Worm (Caenorhabditis elegans) whole organism, L1 larva: ENCODE measurements around the gene ZK593.2.

Experiments used
- C04F5.9 ChIP-seq: sonication (generic microtip); optimal IDR thresholded peaks from 2 replicates; lab custom pipeline; 2016; ENCODE audit warnings: missing genetic modification characterization, missing compliant biosample characterization
- C34B4.2 ChIP-seq: sonication (generic microtip); optimal IDR thresholded peaks from 2 replicates; lab custom pipeline; 2017; ENCODE audit warnings: mild to moderate bottlenecking, missing genetic modification characterization, missing compliant biosample characterization
- F16B12.6 ChIP-seq: fragments of 150-350 bp; optimal IDR thresholded peaks from 2 replicates; lab custom pipeline; 2014; ENCODE audit warnings: missing biosample characterization, missing genetic modification characterization
- blmp-1 ChIP-seq: fragments of 150-350 bp; optimal IDR thresholded peaks from 2 replicates; lab custom pipeline; 2014; ENCODE audit warnings: missing biosample characterization, missing genetic modification characterization
- ceh-63 ChIP-seq: fragments of 200-800 bp; sonication (Bioruptor generic); optimal IDR thresholded peaks from 2 replicates; lab custom pipeline; 2018; ENCODE audit warnings: mild to moderate bottlenecking, missing genetic modification characterization, missing compliant biosample characterization
- ceh-8 ChIP-seq: fragments of 200-800 bp; sonication (Bioruptor generic); optimal IDR thresholded peaks from 2 replicates; lab custom pipeline; 2018; ENCODE audit warnings: mild to moderate bottlenecking, missing genetic modification characterization, moderate library complexity, missing compliant biosample characterization
- ceh-82 ChIP-seq, 3 experiments: fragments of 150-350 bp in 1 of 3; sonication (generic microtip) in 2 of 3; optimal IDR thresholded peaks; 2 replicates each; lab custom pipeline; 2014 to 2017; ENCODE audit warnings: missing biosample characterization in 3 of 3, missing genetic modification characterization in 3 of 3
- ceh-88 ChIP-seq: fragments of 200-800 bp; sonication (Bioruptor generic); IDR thresholded peaks from 2 replicates; pipeline ENCODE4 v1.3.6; 2022; ENCODE audit warnings: missing genetic modification characterization, missing compliant biosample characterization
- ceh-90 ChIP-seq: sonication (generic microtip); optimal IDR thresholded peaks from 2 replicates; lab custom pipeline; 2016; ENCODE audit warnings: missing genetic modification characterization, missing compliant biosample characterization
- ces-1 ChIP-seq: fragments of 150-350 bp; optimal IDR thresholded peaks from 2 replicates; lab custom pipeline; 2014; ENCODE audit warnings: missing biosample characterization, missing genetic modification reagents, missing genetic modification characterization
- dsc-1 ChIP-seq: sonication (generic microtip); optimal IDR thresholded peaks from 2 replicates; lab custom pipeline; 2016; ENCODE audit warnings: mild to moderate bottlenecking, missing genetic modification characterization, missing compliant biosample characterization
- efl-1 ChIP-seq, 4 experiments: fragments of 150-350 bp; optimal IDR thresholded peaks in 3 of 4; peaks in 1 of 4; 1 replicate in 1 of 4; 2 replicates in 3 of 4; lab custom pipeline; 2014; ENCODE audit warnings: missing biosample characterization in 2 of 4, missing genetic modification characterization in 2 of 4, missing genetic modification reagents in 2 of 4
- efl-3 ChIP-seq: fragments of 200-800 bp; sonication (Bioruptor generic); optimal IDR thresholded peaks from 2 replicates; lab custom pipeline; 2018; ENCODE audit warnings: mild to moderate bottlenecking, missing genetic modification characterization, missing compliant biosample characterization
- egl-13 ChIP-seq: sonication (generic microtip); optimal IDR thresholded peaks from 2 replicates; lab custom pipeline; 2016; ENCODE audit warnings: missing genotype, missing genetic modification reagents, missing genetic modification characterization, missing compliant biosample characterization
- egl-27 ChIP-seq, 2 experiments: fragments of 150-350 bp in 1 of 2; sonication (generic microtip); optimal IDR thresholded peaks; 3 replicates each; lab custom pipeline; 2017 to 2018; ENCODE audit warnings: missing biosample characterization in 2 of 2, missing genetic modification characterization in 2 of 2, missing genetic modification reagents in 2 of 2
- elt-3 ChIP-seq, 6 experiments: fragments of 150-350 bp in 1 of 6; sonication (generic microtip); optimal IDR thresholded peaks; 2 replicates each; lab custom pipeline; 2017 to 2018; ENCODE audit warnings: missing biosample characterization in 6 of 6, missing genetic modification characterization in 6 of 6, inconsistent platforms in 1 of 6
- fkh-10 ChIP-seq: sonication (generic microtip); optimal IDR thresholded peaks from 2 replicates; lab custom pipeline; 2017; ENCODE audit warnings: missing biosample characterization, missing genetic modification reagents, missing genetic modification characterization
- fkh-4 ChIP-seq: sonication (generic microtip); optimal IDR thresholded peaks from 2 replicates; lab custom pipeline; 2016; ENCODE audit warnings: missing compliant biosample characterization, missing genetic modification characterization, borderline replicate concordance
- fkh-8 ChIP-seq: sonication (generic microtip); optimal IDR thresholded peaks from 2 replicates; lab custom pipeline; 2016; ENCODE audit warnings: mild to moderate bottlenecking, missing genetic modification characterization, missing compliant biosample characterization
- grh-1 ChIP-seq: fragments of 200-800 bp; sonication (Bioruptor generic); IDR thresholded peaks from 2 replicates; pipeline ENCODE4 v1.3.6; 2022; ENCODE audit warnings: missing genetic modification reagents, missing genetic modification characterization, missing compliant biosample characterization
- hlh-17 ChIP-seq: fragments of 200-800 bp; sonication (Bioruptor generic); optimal IDR thresholded peaks from 2 replicates; lab custom pipeline; 2018; ENCODE audit warnings: missing genetic modification characterization, mild to moderate bottlenecking, missing compliant biosample characterization, moderate library complexity, borderline replicate concordance
- irx-1 ChIP-seq: sonication (generic microtip); optimal IDR thresholded peaks from 2 replicates; lab custom pipeline; 2016; ENCODE audit warnings: missing genetic modification characterization, missing compliant biosample characterization
- isw-1 ChIP-seq: fragments of 200-800 bp; sonication (Bioruptor generic); IDR thresholded peaks from 2 replicates; pipeline ENCODE4 v1.3.6; 2022; ENCODE audit warnings: missing genetic modification characterization, missing compliant biosample characterization
- jun-1 ChIP-seq: fragments of 150-350 bp; optimal IDR thresholded peaks from 2 replicates; lab custom pipeline; 2014; ENCODE audit warnings: missing biosample characterization, missing genetic modification reagents, missing genetic modification characterization
- lin-13 ChIP-seq: fragments of 150-350 bp; optimal IDR thresholded peaks from 2 replicates; lab custom pipeline; 2014; ENCODE audit warnings: missing biosample characterization, missing genetic modification reagents, missing genetic modification characterization
- lin-39 ChIP-seq: fragments of 150-350 bp; optimal IDR thresholded peaks from 2 replicates; lab custom pipeline; 2014; ENCODE audit warnings: missing biosample characterization, missing genetic modification reagents, missing genetic modification characterization
- mab-9 ChIP-seq: fragments of 200-800 bp; sonication (Bioruptor generic); IDR thresholded peaks from 2 replicates; pipeline ENCODE4 v1.3.6; 2022; ENCODE audit warnings: missing genetic modification reagents, missing genetic modification characterization, missing compliant biosample characterization
- mdl-1 ChIP-seq, 2 experiments: fragments of 150-350 bp; optimal IDR thresholded peaks; 2 replicates each; lab custom pipeline; 2014 to 2017; ENCODE audit warnings: missing biosample characterization in 2 of 2, missing genetic modification characterization in 2 of 2, inconsistent platforms in 1 of 2
- mef-2 ChIP-seq: fragments of 150-350 bp; optimal IDR thresholded peaks from 2 replicates; lab custom pipeline; 2014; ENCODE audit warnings: missing biosample characterization, missing genetic modification characterization
- mep-1 ChIP-seq: fragments of 150-350 bp; optimal IDR thresholded peaks from 2 replicates; lab custom pipeline; 2014; ENCODE audit warnings: missing biosample characterization, missing genetic modification characterization
- nhr-12 ChIP-seq: sonication (generic microtip); optimal IDR thresholded peaks from 2 replicates; lab custom pipeline; 2017; ENCODE audit warnings: missing biosample characterization, missing genetic modification characterization
- nhr-28 ChIP-seq: fragments of 150-350 bp; optimal IDR thresholded peaks from 2 replicates; lab custom pipeline; 2014; ENCODE audit warnings: missing biosample characterization, missing genetic modification characterization
- nhr-47 ChIP-seq: sonication (generic microtip); optimal IDR thresholded peaks from 2 replicates; lab custom pipeline; 2016; ENCODE audit warnings: mild to moderate bottlenecking, missing genetic modification characterization, moderate library complexity, missing compliant biosample characterization
- nhr-85 ChIP-seq: sonication (generic microtip); peaks from one replicate; lab custom pipeline; 2016; ENCODE audit warnings: missing genetic modification characterization, inconsistent platforms, missing compliant biosample characterization
- pax-3 ChIP-seq: fragments of 200-800 bp; sonication (Bioruptor generic); optimal IDR thresholded peaks from 2 replicates; lab custom pipeline; 2018; ENCODE audit warnings: mild to moderate bottlenecking, missing genetic modification characterization, moderate library complexity, missing compliant biosample characterization
- skn-1 ChIP-seq: fragments of 150-350 bp; optimal IDR thresholded peaks from 2 replicates; lab custom pipeline; 2014; ENCODE audit warnings: missing biosample characterization, missing genetic modification characterization
- snpc-4 ChIP-seq: fragments of 150-350 bp; optimal IDR thresholded peaks from 2 replicates; lab custom pipeline; 2014; ENCODE audit warnings: missing biosample characterization, missing genetic modification characterization
- snu-23 ChIP-seq: sonication (generic microtip); optimal IDR thresholded peaks from 2 replicates; lab custom pipeline; 2016; ENCODE audit warnings: missing genetic modification characterization, missing compliant biosample characterization
- sox-4 ChIP-seq: sonication (generic microtip); optimal IDR thresholded peaks from 2 replicates; lab custom pipeline; 2016; ENCODE audit warnings: missing genetic modification characterization, missing compliant biosample characterization
- sptf-1 ChIP-seq: fragments of 150-350 bp; optimal IDR thresholded peaks from 2 replicates; lab custom pipeline; 2014; ENCODE audit warnings: missing biosample characterization, missing genetic modification characterization
- sup-37 ChIP-seq: fragments of 200-800 bp; sonication (Bioruptor generic); optimal IDR thresholded peaks from 2 replicates; lab custom pipeline; 2018; ENCODE audit warnings: mild to moderate bottlenecking, missing genetic modification characterization, missing compliant biosample characterization
- swsn-7 ChIP-seq: sonication (generic microtip); optimal IDR thresholded peaks from 2 replicates; lab custom pipeline; 2016; ENCODE audit warnings: missing genetic modification characterization, missing compliant biosample characterization
- tlp-1 ChIP-seq: fragments of 150-350 bp; optimal IDR thresholded peaks from 2 replicates; lab custom pipeline; 2014; ENCODE audit warnings: missing biosample characterization, missing genetic modification characterization
- unc-130 ChIP-seq: fragments of 150-350 bp; optimal IDR thresholded peaks from 2 replicates; lab custom pipeline; 2017; ENCODE audit warnings: missing biosample characterization, missing genetic modification characterization, inconsistent platforms
- unc-62 ChIP-seq: fragments of 150-350 bp; optimal IDR thresholded peaks from 2 replicates; lab custom pipeline; 2014; ENCODE audit warnings: missing biosample characterization, missing genetic modification reagents, missing genetic modification characterization
- unc-98 ChIP-seq: fragments of 200-800 bp; sonication (Bioruptor generic); IDR thresholded peaks from 2 replicates; pipeline ENCODE4 v1.3.6; 2022; ENCODE audit warnings: missing genetic modification characterization, missing compliant biosample characterization
- zag-1 ChIP-seq: fragments of 150-350 bp; optimal IDR thresholded peaks from 2 replicates; lab custom pipeline; 2014; ENCODE audit warnings: missing biosample characterization, missing genetic modification characterization
- zip-4 ChIP-seq: fragments of 200-800 bp; sonication (Bioruptor generic); optimal IDR thresholded peaks from 2 replicates; lab custom pipeline; 2018; ENCODE audit warnings: mild to moderate bottlenecking, missing genetic modification characterization, moderate library complexity, missing compliant biosample characterization
- ztf-4 ChIP-seq: fragments of 150-350 bp; optimal IDR thresholded peaks from 2 replicates; lab custom pipeline; 2014; ENCODE audit warnings: missing biosample characterization, missing genetic modification characterization

The ZK593.2 gene

DNA sequence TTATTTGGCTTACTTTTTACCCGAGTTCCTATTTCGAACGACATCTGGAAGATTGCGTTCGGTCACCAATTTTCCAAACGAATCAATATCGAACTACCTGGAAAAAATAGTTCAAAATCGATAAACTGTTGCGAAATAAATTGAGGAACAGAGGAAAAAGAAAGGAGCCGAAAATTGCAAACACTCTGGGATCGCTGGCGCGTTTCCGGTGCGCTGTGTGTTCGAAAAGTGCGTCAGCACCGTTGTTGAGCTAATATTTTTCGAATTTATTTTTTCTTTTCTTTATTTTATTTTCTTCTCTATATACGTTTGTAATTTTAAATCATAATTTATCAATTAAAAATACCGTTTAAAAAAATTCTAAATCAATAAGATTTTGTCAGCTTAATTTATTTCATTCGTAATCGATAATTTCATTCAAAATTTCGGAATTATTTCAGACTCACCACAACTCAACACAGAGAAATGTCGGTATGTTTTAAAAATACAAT is 19.9 kb downstream of the ZK593.2 start, which contains the start of the genes dnc-1 and lsm-7 (continued):
- TF ChIP-seq sox-4 (tag; lab: Kevin White, UChicago), result no peak
- peak; percentile 67 for TF ChIP-seq jun-1
- no peak for TF ChIP-seq ceh-90
- peak; percentile 41 for TF ChIP-seq lin-39
- no peak for TF ChIP-seq ceh-63 (GFP tag; lab: Kevin White, UChicago)
- peak; percentile 72 for TF ChIP-seq swsn-7
- TF ChIP-seq efl-1 (optimal IDR thresholded peaks at IDR 0.05; lab: Kevin White, UChicago), result peak; percentile 64 to 77
- peak; percentile 77 to 96 for TF ChIP-seq efl-1 (GFP tag; optimal IDR thresholded peaks at IDR 0.05 in 1 of 2; lab: Kevin White, UChicago)
- TF ChIP-seq egl-27 (tag; optimal IDR thresholded peaks at IDR 0.05; lab: Kevin White, UChicago), result peak in 1 of 2 experiments; percentile 3
- TF ChIP-seq F16B12.6 (tag; lab: Kevin White, UChicago), result peak; percentile 39
- peak; percentile 73 for TF ChIP-seq skn-1 (tag; lab: Kevin White, UChicago)
- TF ChIP-seq nhr-85 (tag; lab: Kevin White, UChicago), result peak; percentile 82
- TF ChIP-seq isw-1 (GFP tag; lab: Robert Waterston, UW), result peak; percentile 62
- no peak for TF ChIP-seq C34B4.2 (tag; lab: Kevin White, UChicago)
- peak; percentile 27; the same call in 1 of the 2 replicates for TF ChIP-seq mab-9 (GFP tag; lab: Robert Waterston, UW)

ce11 chrIV:10933777-10934546 is 20.8 kb downstream of the ZK593.2 start:
- TF ChIP-seq irx-1 (tag; lab: Kevin White, UChicago) (peak; percentile 22), fkh-4 (no peak), ceh-90 (no peak), dsc-1 (tag; lab: Kevin White, UChicago) (no peak), ceh-82 (tag; optimal IDR thresholded peaks at IDR 0.05; lab: Kevin White, UChicago) (no peak), lin-13 (GFP tag; lab: Kevin White, UChicago) (no peak), zag-1 (tag; lab: Kevin White, UChicago) (no peak), mef-2 (no peak), egl-13 (tag; lab: Kevin White, UChicago) (no peak), grh-1 (GFP tag; lab: Robert Waterston, UW) (no peak), unc-62 (GFP tag; lab: Kevin White, UChicago) (no peak), ceh-88 (GFP tag; lab: Robert Waterston, UW) (peak; percentile 44; the same call in 1 of the 2 replicates), hlh-17 (no peak), sox-4 (tag; lab: Kevin White, UChicago) (no peak), mdl-1 (tag; optimal IDR thresholded peaks at IDR 0.05; lab: Kevin White, UChicago) (no peak), nhr-85 (tag; lab: Kevin White, UChicago) (peak; percentile 57), F16B12.6 (tag; lab: Kevin White, UChicago) (no peak), nhr-47 (tag; lab: Kevin White, UChicago) (peak; percentile 34), sup-37 (GFP tag; lab: Kevin White, UChicago) (no peak), pax-3 (tag; lab: Kevin White, UChicago) (no peak), tlp-1 (no peak), mep-1 (tag; lab: Kevin White, UChicago) (no peak), unc-130 (tag; lab: Kevin White, UChicago) (no peak), elt-3 (tag; optimal IDR thresholded peaks at IDR 0.05; lab: Kevin White, UChicago) (no peak), efl-3 (no peak), ces-1 (no peak), sptf-1 (tag; lab: Kevin White, UChicago) (no peak), zip-4 (GFP tag; lab: Kevin White, UChicago) (peak; percentile 16), snpc-4 (no peak), ceh-8 (no peak), fkh-10 (no peak), blmp-1 (tag; lab: Kevin White, UChicago) (no peak), nhr-12 (tag; lab: Kevin White, UChicago) (no peak), ztf-4 (tag; lab: Kevin White, UChicago) (no peak), C34B4.2 (tag; lab: Kevin White, UChicago) (no peak), C04F5.9 (tag; lab: Kevin White, UChicago) (no peak), nhr-28 (tag; lab: Kevin White, UChicago) (no peak), snu-23 (GFP tag; lab: Kevin White, UChicago) (no peak), lin-39 (no peak), unc-98 (GFP tag; lab: Robert Waterston, UW) (no peak), fkh-8 (tag; lab: Kevin White, UChicago) (no peak), skn-1 (tag; lab: Kevin White, UChicago) (no peak)
